Fruit fly (Drosophila melanogaster): Measurements from ENCODE around the gene muc.
A peak's percentile ranks its signal among the peaks of the same experiment; 100 is the strongest.

The muc gene

dm6 chr2L:7430313-7430712 is 3.6 kb downstream of the muc start:
- TF ChIP-seq CG17801 (GFP tag; optimal IDR thresholded peaks at IDR 0.05; ENCODE audit: partially characterized antibody): no peak

- TF ChIP-seq CG17801 (GFP tag; optimal IDR thresholded peaks at IDR 0.05; ENCODE audit: partially characterized antibody): no peak
Measured at dm6 chr2L:7431861-7432601, 5.4 kb downstream of the muc start.

dm6 chr2L:7433337-7433956 is 6.8 kb downstream of the muc start, which contains the start of gene CG5958:
TSS of gene CG5958 (minus strand) at chr2L:7433516.
- no peak for TF ChIP-seq CG17801 (GFP tag; optimal IDR thresholded peaks at IDR 0.05; ENCODE audit: partially characterized antibody)

- peak; percentile 88 for TF ChIP-seq CG17801 (GFP tag; optimal IDR thresholded peaks at IDR 0.05; ENCODE audit: partially characterized antibody)
Measured at dm6 chr2L:7433957-7434736, 7.5 kb downstream of the muc start.

dm6 chr2L:7434737-7435356 is 8.2 kb downstream of the muc start:
- peak; percentile 93 for TF ChIP-seq CG17801 (GFP tag; optimal IDR thresholded peaks at IDR 0.05; ENCODE audit: partially characterized antibody)

dm6 chr2L:7435475-7435874 is 8.8 kb downstream of the muc start:
- no peak for TF ChIP-seq CG17801 (GFP tag; optimal IDR thresholded peaks at IDR 0.05; ENCODE audit: partially characterized antibody)

dm6 chr2L:7436492-7437324 is 10.0 kb downstream of the muc start:
- peak; percentile 72 for TF ChIP-seq CG17801 (GFP tag; optimal IDR thresholded peaks at IDR 0.05; ENCODE audit: partially characterized antibody)

- TF ChIP-seq CG17801 (GFP tag; optimal IDR thresholded peaks at IDR 0.05; ENCODE audit: partially characterized antibody): peak; percentile 29
Measured at dm6 chr2L:7437325-7437707, 10.7 kb downstream of the muc start, which contains the start of gene CG5973. TSS of gene CG5973 (plus strand) at chr2L:7437492.

- peak; percentile 21 for TF ChIP-seq CG17801 (GFP tag; optimal IDR thresholded peaks at IDR 0.05; ENCODE audit: partially characterized antibody)
Measured at dm6 chr2L:7438505-7438904, 11.8 kb downstream of the muc start.

- TF ChIP-seq CG17801 (GFP tag; optimal IDR thresholded peaks at IDR 0.05; ENCODE audit: partially characterized antibody): no peak
Measured at dm6 chr2L:7440458-7441018, 13.9 kb downstream of the muc start.

- TF ChIP-seq CG17801 (GFP tag; optimal IDR thresholded peaks at IDR 0.05; ENCODE audit: partially characterized antibody): no peak
Measured at dm6 chr2L:7442106-7442505, 15.4 kb downstream of the muc start.

dm6 chr2L:7442929-7443328 is 16.3 kb downstream of the muc start:
- no peak for TF ChIP-seq CG17801 (GFP tag; optimal IDR thresholded peaks at IDR 0.05; ENCODE audit: partially characterized antibody)

dm6 chr2L:7447820-7448219 is 21.2 kb downstream of the muc start:
- TF ChIP-seq CG17801 (GFP tag; optimal IDR thresholded peaks at IDR 0.05; ENCODE audit: partially characterized antibody): no peak

- TF ChIP-seq CG17801 (GFP tag; optimal IDR thresholded peaks at IDR 0.05; ENCODE audit: partially characterized antibody): no peak
Measured at dm6 chr2L:7448371-7448770, 21.7 kb downstream of the muc start.

Measured in ovary, adult (tissue).